Fruit fly (Drosophila melanogaster): Measurements from ENCODE around the gene CG10969.
A peak's percentile ranks its signal among the peaks of the same experiment; 100 is the strongest.

CG10969 gene

dm6 chr3L:12813907-12814306 is 33.0 kb upstream of the CG10969 start, which contains the start of the genes Sf3a2 and CG42588 (continued):
- TF ChIP-seq Sox100B (GFP tag; optimal IDR thresholded peaks at IDR 0.05), result no peak
- TF ChIP-seq inv (GFP tag; IDR thresholded peaks at IDR 0.05; ENCODE audit: partially characterized antibody), result peak; percentile 80
- peak; percentile 44; the same call in 1 of the 2 replicates for TF ChIP-seq CG17328 (GFP tag; IDR thresholded peaks at IDR 0.05)
- peak; percentile 13 for TF ChIP-seq CG10209 (GFP tag; optimal IDR thresholded peaks at IDR 0.05)
- TF ChIP-seq CG9932 (GFP tag; IDR thresholded peaks at IDR 0.05), result peak; percentile 89
- TF ChIP-seq org-1 (GFP tag; optimal IDR thresholded peaks at IDR 0.05), result no peak
- TF ChIP-seq MESR4 (GFP tag; optimal IDR thresholded peaks at IDR 0.05), result no peak
- peak; percentile 40; the same call in 1 of the 2 replicates for TF ChIP-seq cas (GFP tag; IDR thresholded peaks at IDR 0.05)
- TF ChIP-seq hb (GFP tag; IDR thresholded peaks at IDR 0.05; ENCODE audit: partially characterized antibody), result peak; percentile 64; the same call in 2 of the 3 replicates
- peak; percentile 41 for TF ChIP-seq Fer2 (tag; optimal IDR thresholded peaks at IDR 0.05)
- TF ChIP-seq jumu (GFP tag; optimal IDR thresholded peaks at IDR 0.05), result no peak
- no peak for TF ChIP-seq sc (optimal IDR thresholded peaks at IDR 0.05)
- no peak for TF ChIP-seq sc (GFP tag; optimal IDR thresholded peaks at IDR 0.05)
- peak; percentile 68 for TF ChIP-seq vnd (GFP tag; IDR thresholded peaks at IDR 0.05; ENCODE audit: partially characterized antibody)
- TF ChIP-seq Atf3 (GFP tag; optimal IDR thresholded peaks at IDR 0.05), result no peak
- peak; percentile 54 for TF ChIP-seq Ssrp (tag; optimal IDR thresholded peaks at IDR 0.05)
- no peak for TF ChIP-seq CG7271 (tag; optimal IDR thresholded peaks at IDR 0.05)
- TF ChIP-seq CG2199 (GFP tag; IDR thresholded peaks at IDR 0.05), result no peak
- TF ChIP-seq lilli (GFP tag; optimal IDR thresholded peaks at IDR 0.05), result peak; percentile 80
- no peak for TF ChIP-seq tio (GFP tag; optimal IDR thresholded peaks at IDR 0.05)
- TF ChIP-seq sens (GFP tag), result peak; percentile 93
- peak; percentile 88 for TF ChIP-seq CG12391 (tag; optimal IDR thresholded peaks at IDR 0.05)
- no peak for TF ChIP-seq CG1529 (GFP tag; optimal IDR thresholded peaks at IDR 0.05)
- peak; percentile 83 for TF ChIP-seq amos (GFP tag; IDR thresholded peaks at IDR 0.05; ENCODE audit: partially characterized antibody)
- TF ChIP-seq Mrtf (GFP tag; IDR thresholded peaks at IDR 0.05), result no peak
- no peak for TF ChIP-seq CG10147 (GFP tag; optimal IDR thresholded peaks at IDR 0.05)
- TF ChIP-seq grn (GFP tag; optimal IDR thresholded peaks at IDR 0.05), result no peak
- TF ChIP-seq ato (GFP tag; IDR thresholded peaks at IDR 0.05; ENCODE audit: partially characterized antibody), result 0 out of 2 replicates have a peak, but pooled peaks have one; percentile 29
- TF ChIP-seq bigmax (GFP tag; optimal IDR thresholded peaks at IDR 0.05), result no peak
- TF ChIP-seq sug (tag; optimal IDR thresholded peaks at IDR 0.05), result peak; percentile 74
- TF ChIP-seq Mad (GFP tag; optimal IDR thresholded peaks at IDR 0.05), result peak; percentile 21
- TF ChIP-seq CG3407 (GFP tag; optimal IDR thresholded peaks at IDR 0.05), result no peak
- TF ChIP-seq CG30403 (GFP tag; optimal IDR thresholded peaks at IDR 0.05), result peak; percentile 72
- no peak for TF ChIP-seq sqz (GFP tag; optimal IDR thresholded peaks at IDR 0.05)
- TF ChIP-seq Sry-β (GFP tag; optimal IDR thresholded peaks at IDR 0.05), result no peak
- TF ChIP-seq unpg (GFP tag; optimal IDR thresholded peaks at IDR 0.05), result peak; percentile 41
- TF ChIP-seq kah (GFP tag; optimal IDR thresholded peaks at IDR 0.05), result no peak
- no peak for TF ChIP-seq maf-S (GFP tag; optimal IDR thresholded peaks at IDR 0.05)
- peak; percentile 73 for TF ChIP-seq Xrp1 (GFP tag; IDR thresholded peaks at IDR 0.05)
- peak; percentile 70 for TF ChIP-seq CG9797 (GFP tag; optimal IDR thresholded peaks at IDR 0.05)
- TF ChIP-seq CG7556 (GFP tag; optimal IDR thresholded peaks at IDR 0.05), result no peak
- TF ChIP-seq bsh (GFP tag; optimal IDR thresholded peaks at IDR 0.05), result peak in 1 of 2 experiments; percentile 64
- TF ChIP-seq prd (optimal IDR thresholded peaks at IDR 0.05), result no peak
- TF ChIP-seq prd (GFP tag; IDR thresholded peaks at IDR 0.05), result peak; percentile 83; the same call in 2 of the 3 replicates
- peak; percentile 9 for TF ChIP-seq Elba2 (GFP tag; optimal IDR thresholded peaks at IDR 0.05)
- peak; percentile 82 for TF ChIP-seq CG2120 (GFP tag; optimal IDR thresholded peaks at IDR 0.05)
- no peak for TF ChIP-seq CG11504 (tag; optimal IDR thresholded peaks at IDR 0.05)
- TF ChIP-seq chm (GFP tag; IDR thresholded peaks at IDR 0.05), result peak; percentile 57; the same call in 1 of the 2 replicates
- peak; percentile 45 for TF ChIP-seq ttk (GFP tag; IDR thresholded peaks at IDR 0.05)
- TF ChIP-seq TFAM (GFP tag; optimal IDR thresholded peaks at IDR 0.05), result no peak
- TF ChIP-seq dysf (GFP tag; IDR thresholded peaks at IDR 0.05), result peak; percentile 67; the same call in 2 of the 3 replicates
